Worm (Caenorhabditis elegans) whole organism, L1 larva: Measurements from ENCODE around the gene T23B12.6.

Experiments
- C34B4.2 ChIP-seq: sonication (generic microtip); optimal IDR thresholded peaks from 2 replicates; lab custom pipeline; 2017; ENCODE audit warnings: mild to moderate bottlenecking, missing genetic modification characterization, missing compliant biosample characterization
- F16B12.6 ChIP-seq: fragments of 150-350 bp; optimal IDR thresholded peaks from 2 replicates; lab custom pipeline; 2014; ENCODE audit warnings: missing biosample characterization, missing genetic modification characterization
- alr-1 ChIP-seq: fragments of 200-800 bp; sonication (Bioruptor generic); optimal IDR thresholded peaks from 2 replicates; lab custom pipeline; 2018; ENCODE audit warnings: borderline replicate concordance, mild to moderate bottlenecking, missing genetic modification characterization, missing compliant biosample characterization
- aly-2 ChIP-seq: fragments of 150-350 bp; optimal IDR thresholded peaks from 2 replicates; lab custom pipeline; 2014; ENCODE audit warnings: missing biosample characterization, missing genetic modification characterization
- ama-1 ChIP-seq: fragments of 150-350 bp; optimal IDR thresholded peaks from 2 replicates; lab custom pipeline; 2014
- blmp-1 ChIP-seq: fragments of 150-350 bp; optimal IDR thresholded peaks from 2 replicates; lab custom pipeline; 2014; ENCODE audit warnings: missing biosample characterization, missing genetic modification characterization
- ceh-63 ChIP-seq: fragments of 200-800 bp; sonication (Bioruptor generic); optimal IDR thresholded peaks from 2 replicates; lab custom pipeline; 2018; ENCODE audit warnings: mild to moderate bottlenecking, missing genetic modification characterization, missing compliant biosample characterization
- ceh-8 ChIP-seq: fragments of 200-800 bp; sonication (Bioruptor generic); optimal IDR thresholded peaks from 2 replicates; lab custom pipeline; 2018; ENCODE audit warnings: mild to moderate bottlenecking, missing genetic modification characterization, moderate library complexity, missing compliant biosample characterization
- ceh-88 ChIP-seq: fragments of 200-800 bp; sonication (Bioruptor generic); IDR thresholded peaks from 2 replicates; pipeline ENCODE4 v1.3.6; 2022; ENCODE audit warnings: missing genetic modification characterization, missing compliant biosample characterization
- ceh-90 ChIP-seq: sonication (generic microtip); optimal IDR thresholded peaks from 2 replicates; lab custom pipeline; 2016; ENCODE audit warnings: missing genetic modification characterization, missing compliant biosample characterization
- ces-1 ChIP-seq: fragments of 150-350 bp; optimal IDR thresholded peaks from 2 replicates; lab custom pipeline; 2014; ENCODE audit warnings: missing biosample characterization, missing genetic modification reagents, missing genetic modification characterization
- efl-1 ChIP-seq, 4 experiments: fragments of 150-350 bp; optimal IDR thresholded peaks in 3 of 4; peaks in 1 of 4; 1 replicate in 1 of 4; 2 replicates in 3 of 4; lab custom pipeline; 2014; ENCODE audit warnings: missing biosample characterization in 2 of 4, missing genetic modification characterization in 2 of 4, missing genetic modification reagents in 2 of 4
- efl-3 ChIP-seq: fragments of 200-800 bp; sonication (Bioruptor generic); optimal IDR thresholded peaks from 2 replicates; lab custom pipeline; 2018; ENCODE audit warnings: mild to moderate bottlenecking, missing genetic modification characterization, missing compliant biosample characterization
- egl-13 ChIP-seq: sonication (generic microtip); optimal IDR thresholded peaks from 2 replicates; lab custom pipeline; 2016; ENCODE audit warnings: missing genotype, missing genetic modification reagents, missing genetic modification characterization, missing compliant biosample characterization
- elt-3 ChIP-seq, 6 experiments: fragments of 150-350 bp in 1 of 6; sonication (generic microtip); optimal IDR thresholded peaks; 2 replicates each; lab custom pipeline; 2017 to 2018; ENCODE audit warnings: missing biosample characterization in 6 of 6, missing genetic modification characterization in 6 of 6, inconsistent platforms in 1 of 6
- ets-5 ChIP-seq: fragments of 200-800 bp; sonication (Bioruptor generic); IDR thresholded peaks from 2 replicates; pipeline ENCODE4 v1.3.6; 2022; ENCODE audit warnings: missing genetic modification characterization, missing compliant biosample characterization
- fkh-10 ChIP-seq: sonication (generic microtip); optimal IDR thresholded peaks from 2 replicates; lab custom pipeline; 2017; ENCODE audit warnings: missing biosample characterization, missing genetic modification reagents, missing genetic modification characterization
- fkh-8 ChIP-seq: sonication (generic microtip); optimal IDR thresholded peaks from 2 replicates; lab custom pipeline; 2016; ENCODE audit warnings: mild to moderate bottlenecking, missing genetic modification characterization, missing compliant biosample characterization
- fos-1 ChIP-seq: fragments of 150-350 bp; optimal IDR thresholded peaks from 2 replicates; lab custom pipeline; 2014; ENCODE audit warnings: missing biosample characterization, missing genetic modification characterization
- hlh-17 ChIP-seq: fragments of 200-800 bp; sonication (Bioruptor generic); optimal IDR thresholded peaks from 2 replicates; lab custom pipeline; 2018; ENCODE audit warnings: missing genetic modification characterization, mild to moderate bottlenecking, missing compliant biosample characterization, moderate library complexity, borderline replicate concordance
- hpl-2 ChIP-seq: fragments of 150-350 bp; optimal IDR thresholded peaks from 2 replicates; lab custom pipeline; 2014; ENCODE audit warnings: missing biosample characterization, missing genetic modification reagents, missing genetic modification characterization
- irx-1 ChIP-seq: sonication (generic microtip); optimal IDR thresholded peaks from 2 replicates; lab custom pipeline; 2016; ENCODE audit warnings: missing genetic modification characterization, missing compliant biosample characterization
- jun-1 ChIP-seq: fragments of 150-350 bp; optimal IDR thresholded peaks from 2 replicates; lab custom pipeline; 2014; ENCODE audit warnings: missing biosample characterization, missing genetic modification reagents, missing genetic modification characterization
- lin-13 ChIP-seq: fragments of 150-350 bp; optimal IDR thresholded peaks from 2 replicates; lab custom pipeline; 2014; ENCODE audit warnings: missing biosample characterization, missing genetic modification reagents, missing genetic modification characterization
- lin-15B ChIP-seq: fragments of 150-350 bp; sonication (generic microtip); optimal IDR thresholded peaks from 3 replicates; lab custom pipeline; 2014; ENCODE audit warnings: missing biosample characterization, missing genetic modification characterization
- mab-9 ChIP-seq: fragments of 200-800 bp; sonication (Bioruptor generic); IDR thresholded peaks from 2 replicates; pipeline ENCODE4 v1.3.6; 2022; ENCODE audit warnings: missing genetic modification reagents, missing genetic modification characterization, missing compliant biosample characterization
- mep-1 ChIP-seq: fragments of 150-350 bp; optimal IDR thresholded peaks from 2 replicates; lab custom pipeline; 2014; ENCODE audit warnings: missing biosample characterization, missing genetic modification characterization
- nhr-11 ChIP-seq: fragments of 150-350 bp; optimal IDR thresholded peaks from 2 replicates; lab custom pipeline; 2014; ENCODE audit warnings: missing biosample characterization, missing genetic modification characterization
- nhr-12 ChIP-seq: sonication (generic microtip); optimal IDR thresholded peaks from 2 replicates; lab custom pipeline; 2017; ENCODE audit warnings: missing biosample characterization, missing genetic modification characterization
- nhr-47 ChIP-seq: sonication (generic microtip); optimal IDR thresholded peaks from 2 replicates; lab custom pipeline; 2016; ENCODE audit warnings: mild to moderate bottlenecking, missing genetic modification characterization, moderate library complexity, missing compliant biosample characterization
- nhr-71 ChIP-seq: sonication (generic microtip); optimal IDR thresholded peaks from 2 replicates; lab custom pipeline; 2016; ENCODE audit warnings: mild to moderate bottlenecking, missing genetic modification characterization, moderate library complexity, missing compliant biosample characterization
- nhr-84 ChIP-seq: sonication (generic microtip); optimal IDR thresholded peaks from 2 replicates; lab custom pipeline; 2017; ENCODE audit warnings: missing biosample characterization, missing genetic modification characterization
- nhr-85 ChIP-seq: sonication (generic microtip); peaks from one replicate; lab custom pipeline; 2016; ENCODE audit warnings: missing genetic modification characterization, inconsistent platforms, missing compliant biosample characterization
- pag-3 ChIP-seq: sonication (generic microtip); optimal IDR thresholded peaks from 2 replicates; lab custom pipeline; 2017; ENCODE audit warnings: missing genetic modification characterization, mild to moderate bottlenecking, missing compliant biosample characterization, antibody characterized with exemption, borderline replicate concordance; ENCODE audit not compliant: insufficient read depth
- pax-3 ChIP-seq: fragments of 200-800 bp; sonication (Bioruptor generic); optimal IDR thresholded peaks from 2 replicates; lab custom pipeline; 2018; ENCODE audit warnings: mild to moderate bottlenecking, missing genetic modification characterization, moderate library complexity, missing compliant biosample characterization
- skn-1 ChIP-seq: fragments of 150-350 bp; optimal IDR thresholded peaks from 2 replicates; lab custom pipeline; 2014; ENCODE audit warnings: missing biosample characterization, missing genetic modification characterization
- snpc-4 ChIP-seq: fragments of 150-350 bp; optimal IDR thresholded peaks from 2 replicates; lab custom pipeline; 2014; ENCODE audit warnings: missing biosample characterization, missing genetic modification characterization
- sptf-1 ChIP-seq: fragments of 150-350 bp; optimal IDR thresholded peaks from 2 replicates; lab custom pipeline; 2014; ENCODE audit warnings: missing biosample characterization, missing genetic modification characterization
- swsn-7 ChIP-seq: sonication (generic microtip); optimal IDR thresholded peaks from 2 replicates; lab custom pipeline; 2016; ENCODE audit warnings: missing genetic modification characterization, missing compliant biosample characterization
- tbx-2 ChIP-seq: sonication (generic microtip); optimal IDR thresholded peaks from 2 replicates; lab custom pipeline; 2016; ENCODE audit warnings: missing genetic modification characterization, missing compliant biosample characterization
- tlp-1 ChIP-seq: fragments of 150-350 bp; optimal IDR thresholded peaks from 2 replicates; lab custom pipeline; 2014; ENCODE audit warnings: missing biosample characterization, missing genetic modification characterization
- unc-130 ChIP-seq: fragments of 150-350 bp; optimal IDR thresholded peaks from 2 replicates; lab custom pipeline; 2017; ENCODE audit warnings: missing biosample characterization, missing genetic modification characterization, inconsistent platforms
- unc-86 ChIP-seq: sonication (generic microtip); optimal IDR thresholded peaks from 2 replicates; lab custom pipeline; 2016; ENCODE audit warnings: missing genetic modification characterization, missing compliant biosample characterization
- unc-98 ChIP-seq: fragments of 200-800 bp; sonication (Bioruptor generic); IDR thresholded peaks from 2 replicates; pipeline ENCODE4 v1.3.6; 2022; ENCODE audit warnings: missing genetic modification characterization, missing compliant biosample characterization
- xbp-1 ChIP-seq: sonication (generic microtip); optimal IDR thresholded peaks from 2 replicates; lab custom pipeline; 2016; ENCODE audit warnings: missing genetic modification characterization, missing compliant biosample characterization
- ztf-11 ChIP-seq, 2 experiments: sonication (generic microtip); optimal IDR thresholded peaks; 2 replicates each; lab custom pipeline; 2016 to 2017; ENCODE audit warnings: missing genetic modification characterization in 2 of 2, missing biosample characterization in 1 of 2, missing compliant biosample characterization in 1 of 2
- ztf-4 ChIP-seq: fragments of 150-350 bp; optimal IDR thresholded peaks from 2 replicates; lab custom pipeline; 2014; ENCODE audit warnings: missing biosample characterization, missing genetic modification characterization

T23B12.6 gene

DNA sequence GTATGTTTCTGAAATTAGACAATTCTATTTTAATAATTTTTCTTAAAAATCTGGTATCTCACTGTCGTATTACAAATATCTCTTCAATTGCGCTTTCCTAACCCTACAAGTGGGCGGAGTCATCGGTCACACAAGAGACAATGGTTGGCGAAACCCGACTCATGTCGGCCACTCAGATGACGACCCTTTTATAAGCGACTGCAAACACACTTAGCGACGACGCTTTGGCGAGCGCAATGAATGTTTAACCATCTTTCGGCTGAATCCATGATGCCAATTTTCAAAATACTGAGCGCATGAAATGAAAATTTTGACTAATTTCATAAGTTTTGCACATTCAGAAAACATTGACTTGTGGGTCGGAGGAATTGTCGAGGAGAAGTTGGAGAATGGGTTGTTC, 40.1 kb upstream of the T23B12.6 start (continued):
- TF ChIP-seq irx-1 (tag; lab: Kevin White, UChicago), result peak; percentile 91
- peak; percentile 2 for TF ChIP-seq ceh-63
- peak; percentile 85 for TF ChIP-seq pax-3 (tag; lab: Kevin White, UChicago)
- peak; percentile 93 for TF ChIP-seq tbx-2 (tag; lab: Kevin White, UChicago)
- TF ChIP-seq nhr-11 (tag; lab: Kevin White, UChicago), result peak; percentile 67
- peak; percentile 39 for TF ChIP-seq pag-3
- TF ChIP-seq nhr-84 (tag; lab: Kevin White, UChicago), result peak; percentile 79
- 0 out of 2 replicates have a peak, but pooled peaks have one; percentile 20 for TF ChIP-seq ets-5 (GFP tag; lab: Robert Waterston, UW)
- peak; percentile 59 for TF ChIP-seq ceh-90 (tag; lab: Kevin White, UChicago)
- peak; percentile 75 for TF ChIP-seq unc-98 (GFP tag; lab: Robert Waterston, UW)
- peak; percentile 39 for TF ChIP-seq nhr-12
- TF ChIP-seq mab-9 (GFP tag; lab: Robert Waterston, UW), result peak; percentile 86
- peak; percentile 87 for TF ChIP-seq jun-1 (tag; lab: Kevin White, UChicago)
- peak; percentile 59 for TF ChIP-seq ama-1 (lab: Kevin White, UChicago)
- TF ChIP-seq fos-1, result peak; percentile 89
- TF ChIP-seq ces-1 (GFP tag; lab: Kevin White, UChicago), result peak; percentile 55
- TF ChIP-seq nhr-47 (tag; lab: Kevin White, UChicago), result peak; percentile 97
- TF ChIP-seq swsn-7 (tag; lab: Kevin White, UChicago), result peak; percentile 94
- TF ChIP-seq aly-2 (tag; lab: Kevin White, UChicago), result peak; percentile 96
- peak; percentile 59 for TF ChIP-seq hpl-2 (GFP tag; lab: Kevin White, UChicago)
- no peak for TF ChIP-seq alr-1 (tag; lab: Kevin White, UChicago)
- peak; percentile 55 for TF ChIP-seq F16B12.6 (tag; lab: Kevin White, UChicago)
- TF ChIP-seq hlh-17, result peak; percentile 69
- peak; percentile 96 for TF ChIP-seq ceh-8 (GFP tag; lab: Kevin White, UChicago)
- peak; percentile 85 for TF ChIP-seq ceh-88 (GFP tag; lab: Robert Waterston, UW)
- TF ChIP-seq snpc-4 (tag; lab: Kevin White, UChicago), result peak; percentile 100
- TF ChIP-seq tlp-1 (tag; lab: Kevin White, UChicago), result peak; percentile 55
- peak; percentile 89 for TF ChIP-seq unc-86
- peak; percentile 92 for TF ChIP-seq ztf-4
- TF ChIP-seq skn-1 (tag; lab: Kevin White, UChicago), result peak; percentile 62
- TF ChIP-seq egl-13 (tag; lab: Kevin White, UChicago), result peak; percentile 89
- TF ChIP-seq nhr-71 (tag; lab: Kevin White, UChicago), result peak; percentile 94
- peak; percentile 99 for TF ChIP-seq efl-3
- TF ChIP-seq unc-130 (tag; lab: Kevin White, UChicago), result peak; percentile 98
- peak; percentile 95 for TF ChIP-seq nhr-85
- peak; percentile 78 for TF ChIP-seq C34B4.2 (tag; lab: Kevin White, UChicago)
- peak; percentile 30 for TF ChIP-seq fkh-8 (tag; lab: Kevin White, UChicago)
- no peak for TF ChIP-seq sptf-1 (tag; lab: Kevin White, UChicago)
- no peak for TF ChIP-seq lin-15B (tag; lab: Kevin White, UChicago)
- peak in 1 of 2 experiments; percentile 90 for TF ChIP-seq ztf-11 (tag; optimal IDR thresholded peaks at IDR 0.05; lab: Kevin White, UChicago)
- peak; percentile 55 for TF ChIP-seq fkh-10 (GFP tag; lab: Kevin White, UChicago)
- peak; percentile 91 for TF ChIP-seq xbp-1 (tag; lab: Kevin White, UChicago)
- peak; percentile 73 to 81 for TF ChIP-seq efl-1 (optimal IDR thresholded peaks at IDR 0.05; lab: Kevin White, UChicago)
- peak; percentile 62 to 98 for TF ChIP-seq efl-1 (GFP tag; optimal IDR thresholded peaks at IDR 0.05 in 1 of 2; lab: Kevin White, UChicago)
- TF ChIP-seq mep-1 (tag; lab: Kevin White, UChicago), result peak; percentile 93
- TF ChIP-seq elt-3 (tag; optimal IDR thresholded peaks at IDR 0.05; lab: Kevin White, UChicago), result peak; percentile 9 to 87 (median 42)
- peak; percentile 33 for TF ChIP-seq blmp-1 (tag; lab: Kevin White, UChicago)
- peak; percentile 52 for TF ChIP-seq lin-13
- TF ChIP-seq, all 84 proteins: peak for 78
